Worm (Caenorhabditis elegans) whole organism, L4/young adult: ENCODE measurements around the gene alh-3.

Experiments used
- W03F9.2 ChIP-seq: fragments of 150-350 bp; optimal IDR thresholded peaks from 2 replicates; lab custom pipeline; 2014; ENCODE audit warnings: missing biosample characterization, missing genetic modification characterization
- dao-5 ChIP-seq: sonication (generic microtip); optimal IDR thresholded peaks from 2 replicates; lab custom pipeline; 2016; ENCODE audit warnings: missing genotype, missing genetic modification characterization, moderate library complexity, missing compliant biosample characterization
- him-1 ChIP-seq: sonication (generic microtip); optimal IDR thresholded peaks from 2 replicates; lab custom pipeline; 2016; ENCODE audit warnings: missing genotype, missing genetic modification reagents, missing genetic modification characterization, missing compliant biosample characterization

Gene alh-3

DNA sequence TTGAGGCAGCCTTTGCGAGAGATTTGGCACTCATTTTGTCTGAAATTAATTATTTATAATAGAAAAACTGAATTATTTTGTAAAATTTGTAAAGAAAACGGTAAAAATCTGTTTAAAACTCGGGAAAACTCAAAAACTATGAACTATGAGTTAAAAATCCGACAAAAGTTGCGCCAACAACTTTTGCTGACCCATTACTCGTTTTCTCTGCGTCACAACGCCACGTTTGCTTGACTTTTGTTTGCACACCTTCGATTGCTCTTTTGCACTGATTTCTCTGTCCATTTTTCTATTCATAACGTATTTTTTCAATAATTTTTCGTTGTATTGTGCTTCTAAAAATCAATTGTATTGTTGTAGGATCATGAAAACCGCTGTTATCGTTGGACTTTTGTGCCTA lies 13.8 kb downstream of the alh-3 start, which contains the start of gene fkb-1:
Gene fkb-1, plus strand, starts transcription at position 361 of the 400 bp plus-strand sequence.
- TF ChIP-seq W03F9.2 (peak; percentile 71), dao-5 (no peak)

DNA sequence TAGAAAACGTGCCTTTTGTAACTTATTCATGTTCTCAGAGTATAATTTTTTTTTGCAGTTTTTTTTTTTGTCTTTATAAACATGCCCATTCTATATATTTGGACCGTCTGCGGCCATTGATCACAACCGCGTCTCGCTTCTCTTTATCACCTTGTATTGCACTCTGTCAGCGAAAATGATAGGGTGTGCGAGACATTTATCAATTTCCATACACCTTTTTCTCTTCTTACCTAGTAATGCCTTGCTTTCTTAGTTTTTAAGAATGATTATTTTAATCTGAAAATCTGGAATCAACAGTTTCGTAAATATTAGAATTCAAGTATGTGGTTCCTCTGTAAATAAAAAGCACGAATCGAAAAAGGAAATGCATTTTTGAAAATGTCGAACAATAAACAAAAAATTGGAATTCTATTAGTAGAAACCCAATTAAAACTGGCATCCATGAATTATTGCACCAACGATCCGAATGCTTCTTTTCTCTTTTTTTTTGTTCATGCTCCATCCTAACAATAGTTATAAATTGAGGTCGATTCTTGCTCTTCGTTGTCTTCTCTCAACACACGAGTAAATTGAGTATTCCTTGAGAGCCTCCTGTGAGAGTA lies 14.8 kb downstream of the alh-3 start:
- no peak for TF ChIP-seq W03F9.2
- TF ChIP-seq him-1 (tag; lab: Kevin White, UChicago), result no peak
- TF ChIP-seq dao-5, result no peak

DNA sequence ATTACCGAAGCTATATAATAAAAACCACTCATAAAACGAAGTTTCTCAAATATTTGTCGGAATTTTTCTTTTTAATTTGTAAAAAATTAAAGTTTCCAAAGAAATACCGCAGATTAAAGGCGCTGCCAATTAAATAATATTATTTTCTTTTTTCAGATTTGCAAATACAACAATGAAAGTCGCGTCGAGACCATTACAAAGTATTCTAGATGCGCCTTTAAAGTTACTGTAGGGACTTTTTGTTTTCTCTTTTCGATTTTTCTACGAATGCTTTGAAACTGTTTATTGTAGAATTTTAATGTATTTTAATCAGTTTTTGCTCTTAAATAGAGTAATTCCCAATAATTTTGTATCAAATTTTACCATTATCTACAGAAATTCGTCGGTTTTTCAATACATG lies 15.8 kb downstream of the alh-3 start:
- TF ChIP-seq W03F9.2, result no peak
- TF ChIP-seq dao-5, result no peak
- no peak for TF ChIP-seq him-1 (tag; lab: Kevin White, UChicago)

DNA sequence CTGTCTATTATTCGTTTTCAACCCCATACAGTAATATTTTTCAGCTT lies 16.0 kb downstream of the alh-3 start, which contains the start of gene kdin-1:
Gene kdin-1, plus strand, starts transcription at position 38 of the 47 bp plus-strand sequence.
- no peak for TF ChIP-seq W03F9.2
- TF ChIP-seq dao-5, result no peak
- no peak for TF ChIP-seq him-1 (tag; lab: Kevin White, UChicago)

DNA sequence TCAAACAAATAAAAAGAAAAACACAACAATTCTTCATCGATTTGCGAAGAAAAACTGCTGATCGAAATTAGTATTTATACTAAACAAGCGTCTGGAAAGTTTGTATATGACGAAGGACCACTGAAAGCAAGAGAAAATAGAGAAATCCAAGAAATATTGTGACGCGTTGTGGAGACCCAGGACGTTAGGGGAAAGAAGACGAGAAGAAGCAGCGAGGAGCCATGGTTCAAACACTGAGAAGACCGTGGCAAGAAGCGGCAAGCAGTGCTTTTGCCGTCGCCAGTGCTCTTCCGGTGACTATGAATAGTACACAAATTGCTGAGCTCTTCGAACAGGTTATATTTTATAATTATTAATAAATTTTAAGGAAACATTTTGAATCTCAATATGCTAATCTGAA lies 16.3 kb downstream of the alh-3 start:
- TF ChIP-seq W03F9.2 (no peak), him-1 (tag; lab: Kevin White, UChicago) (no peak), dao-5 (no peak)

DNA sequence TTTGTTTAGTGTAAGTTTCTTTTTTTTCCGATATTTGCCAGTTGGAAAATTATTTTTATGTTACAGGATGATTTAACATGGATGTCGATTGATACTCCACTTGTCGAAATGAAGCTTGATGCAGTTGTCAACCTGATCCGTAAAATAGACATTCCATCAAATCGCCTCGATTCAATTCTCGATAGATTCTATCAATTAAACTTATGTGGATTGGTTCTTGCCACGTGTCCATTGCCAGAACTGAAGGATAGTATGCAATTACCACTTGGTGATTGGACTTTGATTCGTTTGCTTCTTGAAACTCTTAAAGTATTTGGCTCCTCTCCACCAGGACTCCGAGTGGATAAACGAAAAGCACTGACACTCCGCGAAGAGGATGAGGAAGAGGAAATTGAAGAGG lies 22.0 kb downstream of the alh-3 start:
- no peak for TF ChIP-seq dao-5
- TF ChIP-seq him-1 (tag; lab: Kevin White, UChicago), result no peak
- no peak for TF ChIP-seq W03F9.2

DNA sequence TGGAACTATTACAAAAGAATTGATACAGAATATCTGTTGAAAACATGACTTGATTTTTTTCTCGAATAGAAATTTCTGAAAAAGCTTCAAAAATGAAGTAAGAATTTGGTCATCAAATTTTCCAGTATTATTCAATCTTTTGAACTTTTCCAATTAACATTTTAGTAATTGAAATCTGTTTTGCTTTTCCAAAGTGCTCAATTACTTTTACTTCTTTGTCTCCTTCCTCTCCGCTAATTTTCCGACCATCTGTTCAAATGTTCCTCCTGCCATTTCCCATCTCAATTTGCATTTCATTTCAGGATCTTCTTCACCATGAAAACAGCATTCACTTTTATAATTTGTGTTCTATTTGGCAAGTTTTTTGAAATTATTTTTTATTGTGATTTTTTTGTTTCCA lies 26.5 kb downstream of the alh-3 start, which contains the start of gene F36H1.11:
Gene F36H1.11, plus strand, starts transcription at position 301 of the 400 bp plus-strand sequence.
- TF ChIP-seq him-1 (tag; lab: Kevin White, UChicago) (no peak), dao-5 (no peak), W03F9.2 (no peak)

DNA sequence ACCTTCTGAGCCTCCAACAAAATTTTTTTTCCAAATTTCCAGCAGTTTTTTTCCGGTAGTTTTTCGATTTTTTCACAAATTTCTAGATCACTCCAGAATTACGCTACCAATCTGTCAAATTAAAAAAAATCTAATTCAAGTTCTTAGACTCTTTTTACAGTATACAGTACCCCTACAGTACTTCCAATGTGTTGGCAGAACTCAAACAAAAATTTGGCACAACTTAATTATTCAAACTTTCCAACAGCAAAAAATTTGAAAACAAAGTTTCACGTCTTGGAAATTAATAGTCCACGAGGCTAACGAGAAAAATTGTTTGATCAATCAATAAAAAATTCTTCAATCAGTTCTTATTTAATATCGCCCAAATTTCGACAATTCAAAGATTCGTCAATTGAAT lies 27.4 kb downstream of the alh-3 start, which contains the start of gene F36H1.3:
Gene F36H1.3, plus strand, starts transcription at position 323 of the 400 bp plus-strand sequence.
- no peak for TF ChIP-seq dao-5
- no peak for TF ChIP-seq him-1 (tag; lab: Kevin White, UChicago)
- no peak for TF ChIP-seq W03F9.2

DNA sequence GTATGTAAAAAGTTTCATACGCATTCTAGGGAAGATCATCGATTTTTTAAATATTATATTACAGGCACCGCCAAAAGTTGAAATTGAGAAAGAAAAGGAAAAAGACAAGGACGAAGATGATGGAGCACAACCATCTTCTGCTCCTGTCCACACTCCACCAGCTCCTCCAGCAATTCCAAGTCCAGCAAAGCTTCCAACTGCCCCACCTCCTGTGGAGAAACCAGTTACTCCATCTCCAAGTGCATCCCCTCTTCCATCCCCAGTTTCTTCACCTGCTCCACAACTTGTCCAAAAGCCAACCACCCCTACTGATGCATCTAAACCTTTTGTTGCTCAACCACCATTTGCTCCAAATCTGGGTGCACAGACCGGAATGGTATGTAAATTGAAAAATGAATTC lies 29.6 kb downstream of the alh-3 start:
- TF ChIP-seq W03F9.2 (no peak), dao-5 (no peak), him-1 (tag; lab: Kevin White, UChicago) (no peak)

DNA sequence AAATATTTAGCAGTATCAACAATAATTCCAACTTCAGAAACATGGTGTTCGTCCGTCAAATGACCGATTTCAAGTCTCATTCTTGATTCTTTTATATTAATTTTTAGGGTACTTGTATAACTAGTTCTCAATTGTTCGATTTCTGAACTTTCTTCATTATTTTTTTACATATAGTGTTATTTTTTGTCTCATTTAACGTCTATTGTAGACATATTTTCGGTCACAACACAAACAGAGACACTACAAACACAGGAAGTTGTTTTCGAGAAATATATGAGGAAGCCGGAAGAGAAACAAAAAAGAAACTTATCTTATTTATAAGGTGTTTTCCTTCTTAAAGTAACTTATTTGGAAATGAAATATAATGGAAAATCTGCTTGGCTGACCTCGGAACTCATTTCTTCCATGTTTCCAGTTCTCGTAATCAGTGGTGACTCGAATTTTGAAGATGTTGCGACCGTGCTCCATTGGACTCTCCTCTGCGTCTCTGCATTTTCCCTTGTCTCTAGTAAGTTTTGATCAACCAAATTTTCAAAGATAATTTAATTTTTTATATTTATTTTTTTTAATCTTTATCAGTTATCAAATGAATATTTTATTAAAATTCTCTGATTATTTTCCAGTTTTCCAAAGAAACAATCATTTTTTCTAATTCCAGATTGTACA lies 31.4 kb downstream of the alh-3 start, which contains the start of the genes F36H1.12 and lin-3:
Gene F36H1.12, minus strand, starts transcription at position 51 of the 666 bp plus-strand sequence.
Gene lin-3, plus strand, starts transcription at position 657 of the 666 bp plus-strand sequence.
- no peak for TF ChIP-seq him-1 (tag; lab: Kevin White, UChicago)
- no peak for TF ChIP-seq W03F9.2
- no peak for TF ChIP-seq dao-5

DNA sequence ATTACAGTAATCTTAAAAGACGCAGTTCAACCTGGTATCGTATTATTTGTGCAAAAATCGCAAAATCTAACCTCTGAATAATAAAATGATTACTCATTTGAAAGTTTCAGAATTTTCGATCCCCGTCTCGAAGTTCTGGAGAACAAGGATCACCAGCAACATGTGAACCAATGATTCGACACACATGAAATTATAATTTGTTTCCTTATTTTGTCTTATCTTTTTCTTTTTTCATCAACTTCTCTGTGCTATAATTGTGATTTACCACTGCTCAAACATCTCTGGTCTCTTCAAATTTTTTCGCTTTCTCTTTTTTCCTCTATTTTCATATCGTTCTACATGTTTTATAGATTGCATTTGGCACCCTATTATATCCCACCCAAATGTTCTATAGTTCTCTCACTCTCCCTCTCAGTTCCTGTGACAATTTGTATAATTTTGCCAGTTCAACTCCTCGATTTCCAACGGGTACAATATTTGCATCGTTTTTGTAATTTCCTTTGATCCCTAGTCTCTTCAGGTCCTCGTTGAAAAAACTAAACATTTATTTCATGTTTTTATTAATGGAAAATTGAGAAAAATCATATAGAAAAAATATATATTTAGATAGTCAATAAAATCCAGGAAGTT lies 40.7 kb downstream of the alh-3 start:
- no peak for TF ChIP-seq W03F9.2

DNA sequence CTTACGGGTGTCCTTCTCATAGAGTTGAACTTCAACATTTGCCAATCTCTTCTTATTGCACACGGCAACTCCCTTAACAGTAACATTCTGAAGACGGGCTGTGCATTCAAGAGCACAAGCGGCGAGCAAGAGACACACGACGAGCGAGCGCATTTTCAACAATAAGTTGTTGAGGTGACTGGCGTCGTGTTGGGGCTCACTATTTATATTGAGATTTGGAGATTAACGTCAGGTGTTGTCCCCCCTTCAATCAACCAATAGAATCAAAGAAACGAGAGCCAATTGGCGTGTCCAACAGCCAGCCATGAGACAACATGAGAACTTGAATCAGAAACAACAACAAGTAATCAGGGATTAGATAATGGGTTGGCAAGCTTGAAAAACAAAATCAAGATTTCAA lies 41.6 kb downstream of the alh-3 start, which contains the start of gene ttr-16:
Gene ttr-16, minus strand, starts transcription at position 176 of the 400 bp plus-strand sequence.
- TF ChIP-seq dao-5 (no peak), W03F9.2 (no peak), him-1 (tag; lab: Kevin White, UChicago) (no peak)

DNA sequence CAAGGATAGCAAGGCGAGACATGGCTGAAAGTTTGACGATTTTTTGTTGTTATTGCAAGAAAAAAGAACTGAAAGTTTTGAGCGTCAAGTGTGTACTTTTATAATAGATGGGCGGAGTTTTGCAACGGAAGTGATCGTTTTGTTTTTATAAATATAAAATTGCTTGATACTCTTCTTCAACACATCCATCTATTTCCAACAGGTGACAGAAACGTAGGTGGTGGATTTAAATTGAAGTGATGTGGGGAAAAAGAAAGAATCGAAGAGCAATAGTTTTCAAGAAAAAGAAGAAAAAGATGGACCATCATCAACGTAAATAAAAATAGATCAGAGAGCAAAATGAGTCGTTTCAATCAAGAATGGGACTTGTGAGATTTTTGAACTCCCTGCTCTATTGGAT lies 44.6 kb downstream of the alh-3 start, which contains the start of gene ttr-17:
Gene ttr-17, minus strand, starts transcription at position 24 of the 400 bp plus-strand sequence.
- TF ChIP-seq him-1 (tag; lab: Kevin White, UChicago) (no peak), W03F9.2 (no peak), dao-5 (no peak)

DNA sequence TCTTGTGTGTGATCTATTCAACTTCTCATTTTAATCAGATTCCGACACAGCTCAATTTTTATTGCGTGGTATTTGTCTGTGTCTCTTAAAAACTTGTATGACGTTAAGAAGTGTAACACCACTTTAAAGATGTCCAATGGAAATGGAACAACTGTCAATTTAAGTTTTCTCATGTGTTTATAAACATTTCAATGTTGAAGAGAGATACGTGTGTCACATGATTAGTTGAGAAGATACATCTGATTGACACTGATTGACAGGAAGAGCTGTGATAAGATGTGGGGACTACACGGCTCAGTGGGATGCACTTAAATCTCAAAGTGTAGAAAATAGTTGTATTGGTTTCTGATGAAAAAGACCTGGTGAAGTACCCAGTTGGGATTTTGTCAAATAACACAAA lies 45.9 kb downstream of the alh-3 start:
- TF ChIP-seq him-1 (tag; lab: Kevin White, UChicago) (no peak), W03F9.2 (no peak), dao-5 (no peak)
